Fruit fly (Drosophila melanogaster): Measurements from ENCODE around the gene CG34124.

CG34124 gene

DNA sequence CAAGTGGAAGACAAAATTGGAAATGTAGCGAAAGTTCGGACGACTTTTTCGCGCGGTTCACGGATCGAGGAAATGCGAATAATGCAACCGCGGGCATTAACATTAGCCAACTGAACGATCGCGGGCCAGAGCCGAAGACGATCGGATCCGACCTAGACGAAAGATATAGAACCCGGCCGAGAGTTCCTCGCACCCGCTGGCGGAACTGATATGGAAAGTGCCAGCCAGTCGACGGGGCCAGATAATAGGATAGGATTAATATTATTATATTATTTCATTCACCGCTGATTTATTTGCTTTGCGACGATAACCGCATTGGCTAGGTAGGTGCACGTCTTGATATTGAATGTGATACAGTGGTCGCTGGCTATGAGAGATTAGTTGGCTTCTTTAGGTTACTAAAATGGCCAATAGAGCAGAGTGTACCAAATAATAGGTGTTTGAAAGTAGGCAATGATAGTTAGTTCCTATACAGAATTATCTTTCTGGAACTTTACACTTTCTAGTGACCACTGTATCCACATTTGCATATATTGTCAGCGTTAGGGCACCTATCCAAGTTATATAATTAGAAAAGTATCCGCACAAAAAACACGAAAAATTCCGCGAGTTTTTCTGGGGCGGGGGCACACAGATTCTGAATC lies 41.3 kb downstream of the CG34124 start (continued):
- no peak for TF ChIP-seq cg (GFP tag; optimal IDR thresholded peaks at IDR 0.05)
- no peak for TF ChIP-seq CG30020 (tag; optimal IDR thresholded peaks at IDR 0.05)
- peak; percentile 72 for TF ChIP-seq CG10209 (GFP tag; optimal IDR thresholded peaks at IDR 0.05)
- TF ChIP-seq psq (GFP tag; optimal IDR thresholded peaks at IDR 0.05) = no peak
- TF ChIP-seq CTCF (GFP tag; optimal IDR thresholded peaks at IDR 0.05) = peak; percentile 26
- TF ChIP-seq TFAM (GFP tag; optimal IDR thresholded peaks at IDR 0.05) = no peak
- no peak for TF ChIP-seq CG9797 (GFP tag; optimal IDR thresholded peaks at IDR 0.05)
- peak; percentile 80 for TF ChIP-seq CG17612 (GFP tag; IDR thresholded peaks at IDR 0.05)
- peak; percentile 43 for TF ChIP-seq CG15601 (tag; optimal IDR thresholded peaks at IDR 0.05)
- peak; percentile 14 for TF ChIP-seq org-1 (GFP tag; optimal IDR thresholded peaks at IDR 0.05)
- TF ChIP-seq Hsf (GFP tag; optimal IDR thresholded peaks at IDR 0.05) = peak; percentile 68
- peak; percentile 20 for TF ChIP-seq CG13123 (GFP tag; optimal IDR thresholded peaks at IDR 0.05)
- peak; percentile 85 for TF ChIP-seq slbo (GFP tag; IDR thresholded peaks at IDR 0.05)
- TF ChIP-seq CG17829 (tag; optimal IDR thresholded peaks at IDR 0.05) = peak; percentile 30
- TF ChIP-seq Lim3 (GFP tag; IDR thresholded peaks at IDR 0.05) = no peak
- no peak for TF ChIP-seq hb (GFP tag; IDR thresholded peaks at IDR 0.05; ENCODE audit: partially characterized antibody)
- TF ChIP-seq Sox100B (GFP tag; optimal IDR thresholded peaks at IDR 0.05) = peak; percentile 30
- TF ChIP-seq CG2678 (tag; optimal IDR thresholded peaks at IDR 0.05) = peak; percentile 77
- TF ChIP-seq dan (GFP tag; IDR thresholded peaks at IDR 0.05) = no peak
- TF ChIP-seq luna (GFP tag; optimal IDR thresholded peaks at IDR 0.05) = peak; percentile 46
- TF ChIP-seq ab (GFP tag; optimal IDR thresholded peaks at IDR 0.05) = no peak
- no peak for TF ChIP-seq Dip2 (GFP tag; IDR thresholded peaks at IDR 0.05)
- TF ChIP-seq Dek (tag; optimal IDR thresholded peaks at IDR 0.05) = peak; percentile 42
- TF ChIP-seq corto (GFP tag; optimal IDR thresholded peaks at IDR 0.05) = peak; percentile 40
- TF ChIP-seq CG1832 (GFP tag; optimal IDR thresholded peaks at IDR 0.05) = no peak
- peak; percentile 21 for TF ChIP-seq sqz (GFP tag; optimal IDR thresholded peaks at IDR 0.05)
- peak; percentile 78 for TF ChIP-seq CG17359 (tag; optimal IDR thresholded peaks at IDR 0.05)
- peak; percentile 72 for TF ChIP-seq Aef1 (GFP tag; IDR thresholded peaks at IDR 0.05)
- no peak for TF ChIP-seq CrebB (tag; optimal IDR thresholded peaks at IDR 0.05)
- TF ChIP-seq inv (GFP tag; IDR thresholded peaks at IDR 0.05; ENCODE audit: partially characterized antibody) = no peak
- peak; percentile 62 for TF ChIP-seq Dip3 (GFP tag; optimal IDR thresholded peaks at IDR 0.05)
- TF ChIP-seq run (tag; optimal IDR thresholded peaks at IDR 0.05) = no peak
- peak; percentile 45 for TF ChIP-seq onecut (GFP tag; IDR thresholded peaks at IDR 0.05)
- no peak for TF ChIP-seq Sin3A (optimal IDR thresholded peaks at IDR 0.05)
- TF ChIP-seq jigr1 (GFP tag; IDR thresholded peaks at IDR 0.05) = no peak
- no peak for TF ChIP-seq tna (GFP tag; IDR thresholded peaks at IDR 0.05; ENCODE audit: partially characterized antibody)
- no peak for TF ChIP-seq hth (optimal IDR thresholded peaks at IDR 0.05)
- peak; percentile 62 for TF ChIP-seq CG4820 (GFP tag; optimal IDR thresholded peaks at IDR 0.05)
- TF ChIP-seq CG8478 (optimal IDR thresholded peaks at IDR 0.05) = no peak
- TF ChIP-seq Blimp-1 (GFP tag; optimal IDR thresholded peaks at IDR 0.05) = peak; percentile 62
- 0 out of 2 replicates have a peak, but pooled peaks have one; percentile 30 for TF ChIP-seq danr (GFP tag; IDR thresholded peaks at IDR 0.05)
- no peak for TF ChIP-seq tll (GFP tag; optimal IDR thresholded peaks at IDR 0.05)
- peak; percentile 81 for TF ChIP-seq ci (GFP tag; IDR thresholded peaks at IDR 0.05)
- peak; percentile 11 for TF ChIP-seq Hand (GFP tag; optimal IDR thresholded peaks at IDR 0.05)
- TF ChIP-seq wor (GFP tag; IDR thresholded peaks at IDR 0.05) = peak; percentile 19; the same call in 1 of the 2 replicates
- peak; percentile 53 for TF ChIP-seq D19B (GFP tag; optimal IDR thresholded peaks at IDR 0.05)
- peak; percentile 65 for TF ChIP-seq CG18262 (tag; optimal IDR thresholded peaks at IDR 0.05)
- TF ChIP-seq ftz-f1 (GFP tag; optimal IDR thresholded peaks at IDR 0.05) = no peak
- peak; percentile 68 for TF ChIP-seq Taf1 (GFP tag; IDR thresholded peaks at IDR 0.05)
- peak; percentile 37; the same call in 2 of the 3 replicates for TF ChIP-seq gce (GFP tag; IDR thresholded peaks at IDR 0.05)
- TF ChIP-seq caup (GFP tag; optimal IDR thresholded peaks at IDR 0.05; ENCODE audit: severe bottlenecking) = peak; percentile 41

All from whole organism, embryonic.